Worm (Caenorhabditis elegans) whole organism, L4 larva: ENCODE measurements around the gene mlck-1.
A peak's percentile ranks its signal among the peaks of the same experiment; 100 is the strongest.

Experiments used
- D1046.2 ChIP-seq: fragments of 200-800 bp; sonication (Bioruptor generic); IDR thresholded peaks from 2 replicates; pipeline ENCODE4 v1.3.6; 2022; ENCODE audit warnings: missing genetic modification characterization, missing compliant biosample characterization
- F10B5.3 ChIP-seq: sonication (generic microtip); optimal IDR thresholded peaks from 2 replicates; lab custom pipeline; 2016; ENCODE audit warnings: mild to moderate bottlenecking, missing genetic modification characterization, missing compliant biosample characterization
- T26A8.4 ChIP-seq: fragments of 200-800 bp; sonication (Bioruptor generic); IDR thresholded peaks from 2 replicates; pipeline ENCODE4 v1.3.6; 2022; ENCODE audit warnings: missing genetic modification characterization, missing compliant biosample characterization
- Y48G9A.11 ChIP-seq: fragments of 200-800 bp; sonication (Bioruptor generic); IDR thresholded peaks from 2 replicates; pipeline ENCODE4 v1.3.6; 2022; ENCODE audit warnings: missing genetic modification reagents, missing genetic modification characterization, missing compliant biosample characterization
- aha-1 ChIP-seq: fragments of 150-350 bp; peaks from one replicate; lab custom pipeline; 2014; ENCODE audit warnings: missing biosample characterization, missing genetic modification characterization
- aly-2 ChIP-seq: sonication (generic microtip); optimal IDR thresholded peaks from 2 replicates; lab custom pipeline; 2018; ENCODE audit warnings: missing biosample characterization, missing genetic modification characterization
- arid-1 ChIP-seq: fragments of 200-800 bp; sonication (Bioruptor generic); conservative IDR thresholded peaks from 2 replicates; pipeline ENCODE4 v1.3.6; 2022; ENCODE audit warnings: missing genetic modification reagents, missing genetic modification characterization, missing compliant biosample characterization
- attf-4 ChIP-seq: sonication (generic microtip); optimal IDR thresholded peaks from 3 replicates; lab custom pipeline; 2017; ENCODE audit warnings: missing biosample characterization, missing genetic modification characterization
- ceh-44 ChIP-seq: fragments of 200-800 bp; sonication (Bioruptor generic); IDR thresholded peaks from 2 replicates; pipeline ENCODE4 v1.3.6; 2022; ENCODE audit warnings: missing genetic modification reagents, missing genetic modification characterization, missing compliant biosample characterization
- cey-2 ChIP-seq: sonication (generic microtip); optimal IDR thresholded peaks from 3 replicates; lab custom pipeline; 2017; ENCODE audit warnings: missing genetic modification characterization, mild to moderate bottlenecking, missing compliant biosample characterization, antibody characterized with exemption, borderline replicate concordance; ENCODE audit not compliant: insufficient read depth
- ctbp-1 ChIP-seq: fragments of 200-800 bp; sonication (Bioruptor generic); IDR thresholded peaks from 2 replicates; pipeline ENCODE4 v1.3.6; 2022; ENCODE audit warnings: missing genetic modification reagents, missing genetic modification characterization, missing compliant biosample characterization
- daf-19 ChIP-seq: fragments of 200-800 bp; sonication (Bioruptor generic); conservative IDR thresholded peaks from 2 replicates; pipeline ENCODE4 v1.3.6; 2022; ENCODE audit warnings: missing genetic modification characterization, missing compliant biosample characterization
- daf-8 ChIP-seq: fragments of 200-800 bp; sonication (Bioruptor generic); IDR thresholded peaks from 2 replicates; pipeline ENCODE4 v1.3.6; 2022; ENCODE audit warnings: missing genetic modification characterization, missing compliant biosample characterization
- duxl-1 ChIP-seq: sonication (generic microtip); optimal IDR thresholded peaks from 2 replicates; lab custom pipeline; 2016; ENCODE audit warnings: mild to moderate bottlenecking, missing genetic modification characterization, moderate library complexity, missing compliant biosample characterization; ENCODE audit not compliant: poor library complexity
- fkh-10 ChIP-seq: fragments of 150-350 bp; optimal IDR thresholded peaks from 2 replicates; lab custom pipeline; 2014; ENCODE audit warnings: missing biosample characterization, missing genetic modification reagents, missing genetic modification characterization
- fos-1 ChIP-seq: fragments of 150-350 bp; optimal IDR thresholded peaks from 2 replicates; lab custom pipeline; 2014; ENCODE audit warnings: missing biosample characterization, missing genetic modification characterization
- gei-8 ChIP-seq: fragments of 200-800 bp; sonication (Bioruptor generic); optimal IDR thresholded peaks from 2 replicates; lab custom pipeline; 2018; ENCODE audit warnings: mild to moderate bottlenecking, missing genetic modification characterization, missing compliant biosample characterization
- hlh-30 ChIP-seq: sonication (generic microtip); optimal IDR thresholded peaks from 2 replicates; lab custom pipeline; 2017; ENCODE audit warnings: antibody characterized with exemption, mild to moderate bottlenecking, missing genetic modification characterization, missing compliant biosample characterization; ENCODE audit not compliant: insufficient read depth
- hmg-1.1 ChIP-seq: fragments of 200-800 bp; sonication (Bioruptor generic); IDR thresholded peaks from 2 replicates; pipeline ENCODE4 v1.3.6; 2022; ENCODE audit warnings: missing genetic modification reagents, missing genetic modification characterization, missing compliant biosample characterization
- jun-1 ChIP-seq: fragments of 150-350 bp; optimal IDR thresholded peaks from 2 replicates; lab custom pipeline; 2014; ENCODE audit warnings: missing biosample characterization, missing genetic modification reagents, missing genetic modification characterization
- lin-1 ChIP-seq: fragments of 200-800 bp; sonication (Bioruptor generic); IDR thresholded peaks from 2 replicates; pipeline ENCODE4 v1.3.6; 2022; ENCODE audit warnings: missing genetic modification reagents, missing genetic modification characterization, missing compliant biosample characterization
- lin-29 ChIP-seq: fragments of 200-800 bp; sonication (Bioruptor generic); IDR thresholded peaks from 2 replicates; pipeline ENCODE4 v1.3.6; 2022; ENCODE audit warnings: missing genetic modification reagents, missing genetic modification characterization, missing compliant biosample characterization
- lin-38 ChIP-seq: fragments of 200-800 bp; sonication (Bioruptor generic); IDR thresholded peaks from 2 replicates; pipeline ENCODE4 v1.3.6; 2022; ENCODE audit warnings: missing genetic modification reagents, missing genetic modification characterization, missing compliant biosample characterization
- lir-3 ChIP-seq: sonication (generic microtip); optimal IDR thresholded peaks from 2 replicates; lab custom pipeline; 2016; ENCODE audit warnings: mild to moderate bottlenecking, missing genetic modification characterization, missing compliant biosample characterization
- lsy-2 ChIP-seq, 2 experiments: fragments of 150-350 bp in 1 of 2; sonication (generic microtip) in 1 of 2; optimal IDR thresholded peaks; 2 replicates each; lab custom pipeline; 2014 to 2017; ENCODE audit warnings: missing biosample characterization in 2 of 2, missing genetic modification characterization in 2 of 2
- madf-5 ChIP-seq, 2 experiments: fragments of 200-800 bp; sonication (Bioruptor generic); IDR thresholded peaks; 2 replicates each; pipeline ENCODE4 v1.3.6; 2022; ENCODE audit warnings: missing compliant biosample characterization in 2 of 2, missing genetic modification characterization in 2 of 2
- mdl-1 ChIP-seq, 2 experiments: fragments of 150-350 bp in 1 of 2; sonication (generic microtip) in 1 of 2; optimal IDR thresholded peaks; 2 replicates each; lab custom pipeline; 2014 to 2017; ENCODE audit warnings: missing biosample characterization in 2 of 2, missing genetic modification characterization in 2 of 2
- mep-1 ChIP-seq: fragments of 150-350 bp; sonication (generic microtip); optimal IDR thresholded peaks from 3 replicates; lab custom pipeline; 2014; ENCODE audit warnings: missing biosample characterization, missing genetic modification characterization
- mes-2 ChIP-seq: sonication (generic microtip); optimal IDR thresholded peaks from 2 replicates; lab custom pipeline; 2016; ENCODE audit warnings: missing genotype, mild to moderate bottlenecking, missing genetic modification characterization, missing compliant biosample characterization; ENCODE audit not compliant: poor library complexity, severe bottlenecking
- mxl-2 ChIP-seq: fragments of 200-800 bp; sonication (Bioruptor generic); conservative IDR thresholded peaks from 2 replicates; pipeline ENCODE4 v1.3.6; 2022; ENCODE audit warnings: missing genetic modification reagents, missing genetic modification characterization, missing compliant biosample characterization
- nhr-10 ChIP-seq: fragments of 150-350 bp; optimal IDR thresholded peaks from 2 replicates; lab custom pipeline; 2014; ENCODE audit warnings: missing biosample characterization, missing genetic modification characterization
- nhr-102 ChIP-seq: sonication (generic microtip); optimal IDR thresholded peaks from 2 replicates; lab custom pipeline; 2016; ENCODE audit warnings: mild to moderate bottlenecking, missing genetic modification characterization, moderate library complexity, missing compliant biosample characterization
- nhr-25 ChIP-seq: sonication (generic microtip); optimal IDR thresholded peaks from 2 replicates; lab custom pipeline; 2017; ENCODE audit warnings: missing genetic modification characterization, mild to moderate bottlenecking, missing compliant biosample characterization, antibody characterized with exemption, moderate library complexity, borderline replicate concordance; ENCODE audit not compliant: insufficient read depth
- nhr-28 ChIP-seq: fragments of 150-350 bp; optimal IDR thresholded peaks from 2 replicates; lab custom pipeline; 2014; ENCODE audit warnings: missing biosample characterization, missing genetic modification characterization
- nhr-42 ChIP-seq: fragments of 200-800 bp; sonication (Bioruptor generic); IDR thresholded peaks from 2 replicates; pipeline ENCODE4 v1.3.6; 2022; ENCODE audit warnings: missing genetic modification characterization, missing compliant biosample characterization
- nhr-48 ChIP-seq: sonication (generic microtip); optimal IDR thresholded peaks from 2 replicates; lab custom pipeline; 2016; ENCODE audit warnings: mild to moderate bottlenecking, missing genetic modification characterization, missing compliant biosample characterization
- pha-4 ChIP-seq, 2 experiments: fragments of 150-350 bp in 1 of 2; fragments of 200-800 bp in 1 of 2; sonication (Bioruptor generic) in 1 of 2; IDR thresholded peaks in 1 of 2; optimal IDR thresholded peaks in 1 of 2; 2 replicates each; pipeline versions ENCODE4 v1.3.6 to Lab custom; 2014 to 2022; ENCODE audit warnings: missing genetic modification characterization in 2 of 2, missing genetic modification reagents in 2 of 2, missing biosample characterization in 1 of 2, missing compliant biosample characterization in 1 of 2
- rbr-2 ChIP-seq: sonication (generic microtip); optimal IDR thresholded peaks from 2 replicates; lab custom pipeline; 2016; ENCODE audit warnings: missing genotype, missing genetic modification characterization, missing compliant biosample characterization
- sdz-12 ChIP-seq: fragments of 200-800 bp; sonication (Bioruptor generic); optimal IDR thresholded peaks from 2 replicates; lab custom pipeline; 2018; ENCODE audit warnings: mild to moderate bottlenecking, missing genetic modification characterization, missing compliant biosample characterization
- set-16 ChIP-seq: fragments of 200-800 bp; sonication (Bioruptor generic); IDR thresholded peaks from 2 replicates; pipeline ENCODE4 v1.3.6; 2022; ENCODE audit warnings: missing genetic modification reagents, missing genetic modification characterization, missing compliant biosample characterization
- snpc-1.2 ChIP-seq: fragments of 200-800 bp; sonication (Bioruptor generic); IDR thresholded peaks from 2 replicates; pipeline ENCODE4 v1.3.6; 2022; ENCODE audit warnings: missing genetic modification reagents, missing genetic modification characterization, missing compliant biosample characterization
- tag-97 ChIP-seq: fragments of 200-800 bp; sonication (Bioruptor generic); IDR thresholded peaks from 2 replicates; pipeline ENCODE4 v1.3.6; 2022; ENCODE audit warnings: missing genetic modification characterization, missing compliant biosample characterization
- unc-130 ChIP-seq: sonication (generic microtip); optimal IDR thresholded peaks from 2 replicates; lab custom pipeline; 2016; ENCODE audit warnings: missing genetic modification reagents, missing genetic modification characterization, missing compliant biosample characterization
- zfp-2 ChIP-seq: sonication (generic microtip); optimal IDR thresholded peaks from 2 replicates; lab custom pipeline; 2016; ENCODE audit warnings: mild to moderate bottlenecking, missing genetic modification characterization, missing compliant biosample characterization
- zfp-3 ChIP-seq: fragments of 200-800 bp; sonication (Bioruptor generic); conservative IDR thresholded peaks from 2 replicates; pipeline ENCODE4 v1.3.6; 2022; ENCODE audit warnings: missing genetic modification reagents, missing genetic modification characterization, missing compliant biosample characterization
- zip-11 ChIP-seq: fragments of 200-800 bp; sonication (Bioruptor generic); IDR thresholded peaks from 2 replicates; pipeline ENCODE4 v1.3.6; 2022; ENCODE audit warnings: missing genetic modification characterization, missing compliant biosample characterization
- zip-2 ChIP-seq: fragments of 150-350 bp; optimal IDR thresholded peaks from 2 replicates; lab custom pipeline; 2014; ENCODE audit warnings: missing biosample characterization, missing genetic modification characterization

Gene mlck-1

DNA sequence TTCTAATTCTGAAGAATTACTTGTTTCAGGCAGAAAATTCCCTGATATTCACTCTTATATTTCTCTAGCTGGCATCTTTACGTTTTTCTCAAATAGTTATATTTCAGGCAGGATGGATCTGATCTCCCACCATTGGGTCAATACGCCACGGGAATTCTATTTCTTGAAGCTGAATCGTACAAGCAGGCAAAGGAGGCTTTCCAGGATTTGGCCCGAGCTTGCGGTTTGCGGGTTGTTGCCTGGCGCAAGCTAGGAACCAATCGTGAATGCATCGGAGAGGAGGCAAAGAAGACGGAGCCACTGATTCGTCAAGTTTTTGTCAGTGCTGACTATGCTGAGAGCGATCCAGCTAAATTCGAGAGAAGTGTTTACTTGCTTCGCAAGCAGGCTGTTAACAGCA is 15.5 kb upstream of the mlck-1 start (continued):
- TF ChIP-seq tag-97 (GFP tag; lab: Robert Waterston, UW) = 0 out of 2 replicates have a peak, but pooled peaks have one; percentile 43
- no peak for TF ChIP-seq hmg-1.1 (GFP tag; lab: Robert Waterston, UW)
- TF ChIP-seq arid-1 (GFP tag; lab: Robert Waterston, UW) = no peak
- TF ChIP-seq aly-2 (tag; lab: Kevin White, UChicago) = no peak

- TF ChIP-seq F10B5.3 (tag; lab: Kevin White, UChicago) (no peak), fkh-10 (no peak), zip-2 (peak; percentile 36), lin-38 (GFP tag; lab: Robert Waterston, UW) (no peak), Y48G9A.11 (no peak), mxl-2 (GFP tag; lab: Robert Waterston, UW) (peak; percentile 69; the same call in 1 of the 2 replicates), snpc-1.2 (GFP tag; lab: Robert Waterston, UW) (no peak), nhr-28 (peak; percentile 94), daf-19 (GFP tag; lab: Robert Waterston, UW) (no peak), mdl-1 (tag; optimal IDR thresholded peaks at IDR 0.05; lab: Kevin White, UChicago) (peak in 1 of 2 experiments; percentile 20), lir-3 (tag; lab: Kevin White, UChicago) (no peak), rbr-2 (tag; lab: Kevin White, UChicago) (no peak), T26A8.4 (GFP tag; lab: Robert Waterston, UW) (peak; percentile 61), hlh-30 (tag; lab: Kevin White, UChicago) (peak; percentile 66), daf-8 (GFP tag; lab: Robert Waterston, UW) (no peak), lsy-2 (tag; optimal IDR thresholded peaks at IDR 0.05; lab: Kevin White, UChicago) (peak in 1 of 2 experiments; percentile 19), set-16 (no peak), nhr-25 (tag; lab: Kevin White, UChicago) (no peak), zfp-3 (GFP tag; lab: Robert Waterston, UW) (no peak), mep-1 (tag; lab: Kevin White, UChicago) (peak; percentile 18), zip-11 (GFP tag; lab: Robert Waterston, UW) (no peak), mes-2 (tag; lab: Kevin White, UChicago) (peak; percentile 59), fos-1 (tag; lab: Kevin White, UChicago) (no peak), ctbp-1 (no peak), nhr-42 (GFP tag; lab: Robert Waterston, UW) (peak; percentile 61; the same call in 1 of the 2 replicates), lin-29 (no peak), jun-1 (tag; lab: Kevin White, UChicago) (no peak), nhr-102 (tag; lab: Kevin White, UChicago) (peak; percentile 87), pha-4 (GFP tag; IDR thresholded peaks at IDR 0.05; lab: Robert Waterston, UW) (no peak), pha-4 (tag; optimal IDR thresholded peaks at IDR 0.05; lab: Kevin White, UChicago) (no peak), nhr-10 (tag; lab: Kevin White, UChicago) (peak; percentile 51), zfp-2 (tag; lab: Kevin White, UChicago) (no peak), aha-1 (tag; lab: Kevin White, UChicago) (peak; percentile 90), lin-1 (GFP tag; lab: Robert Waterston, UW) (0 out of 2 replicates have a peak, but pooled peaks have one; percentile 23), nhr-48 (tag; lab: Kevin White, UChicago) (peak; percentile 95), cey-2 (peak; percentile 58), madf-5 (GFP tag; IDR thresholded peaks at IDR 0.05; lab: Robert Waterston, UW) (no peak), unc-130 (no peak), duxl-1 (tag; lab: Kevin White, UChicago) (no peak), sdz-12 (GFP tag; lab: Kevin White, UChicago) (no peak), arid-1 (GFP tag; lab: Robert Waterston, UW) (no peak), ceh-44 (GFP tag; lab: Robert Waterston, UW) (no peak), D1046.2 (GFP tag; lab: Robert Waterston, UW) (no peak), gei-8 (GFP tag; lab: Kevin White, UChicago) (no peak), attf-4 (tag; lab: Kevin White, UChicago) (no peak)
Observed at ce11 chrX:10084050-10084672, 14.6 kb upstream of the mlck-1 start, which contains the start of gene W07E11.1. TSS of gene W07E11.1 (plus strand) at chrX:10084622.
